Fruit fly (Drosophila melanogaster) whole organism, wandering third instar larva: ENCODE measurements around the gene CG42654.

Source experiments
- Abd-B ChIP-seq: fragments of >200 bp; optimal IDR thresholded peaks from 2 replicates; lab custom pipeline; 2017; ENCODE audit warnings: missing biosample characterization, missing genetic modification characterization
- HLH106 ChIP-seq: fragments of 200-800 bp; optimal IDR thresholded peaks from 3 replicates; lab custom pipeline; 2019; ENCODE audit warnings: missing biosample characterization, mild to moderate bottlenecking, missing genetic modification characterization, moderate library complexity
- Hnf4 ChIP-seq: fragments of 200-800 bp; sonication (Bioruptor generic); optimal IDR thresholded peaks from 2 replicates; lab custom pipeline; 2016; ENCODE audit warnings: missing biosample characterization, mild to moderate bottlenecking, missing genetic modification characterization
- Myc ChIP-seq: fragments of >200 bp; optimal IDR thresholded peaks from 2 replicates; lab custom pipeline; 2017
- h ChIP-seq: fragments of 200-800 bp; sonication (Bioruptor generic); optimal IDR thresholded peaks from 3 replicates; lab custom pipeline; 2016; ENCODE audit warnings: missing biosample characterization, mild to moderate bottlenecking, missing genetic modification characterization
- psq ChIP-seq: fragments of 200-800 bp; sonication (Bioruptor generic); optimal IDR thresholded peaks from 3 replicates; lab custom pipeline; 2017; ENCODE audit warnings: missing biosample characterization, mild to moderate bottlenecking, missing genetic modification characterization, moderate library complexity

DNA sequence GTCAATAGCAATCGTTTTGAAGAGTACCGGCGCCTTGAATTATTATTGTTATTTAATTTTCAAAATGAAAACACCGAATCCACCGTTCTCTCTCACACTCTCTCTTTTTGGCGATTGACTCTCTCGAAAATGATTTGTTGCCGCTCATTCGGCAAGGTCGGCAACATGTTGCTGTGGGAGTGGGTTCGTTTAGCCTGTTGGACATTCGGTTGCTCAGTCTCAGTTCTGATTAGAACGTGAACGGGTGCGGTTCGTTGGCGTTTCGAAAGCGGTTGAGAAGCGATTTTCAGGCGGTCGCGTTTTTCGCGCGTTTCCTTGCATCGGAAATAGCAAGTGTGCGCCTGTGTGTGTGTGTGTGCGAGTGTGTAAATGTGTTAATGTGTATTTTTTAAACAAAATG, 15.3 kb downstream of the CG42654 start, which contains the start of gene Ac76E:
- no peak for TF ChIP-seq Abd-B (GFP tag; lab: Kevin White, UChicago)
- TF ChIP-seq Hnf4 (GFP tag; lab: Kevin White, UChicago), result no peak
- TF ChIP-seq HLH106, result no peak
- TF ChIP-seq h (GFP tag; lab: Kevin White, UChicago), result peak; percentile 0
- TF ChIP-seq Myc, result peak; percentile 51
- no peak for TF ChIP-seq psq (GFP tag; lab: Kevin White, UChicago)
